Fruit fly (Drosophila melanogaster) whole organism, embryonic: ENCODE measurements around the gene CG5246.

ENCODE experiments used
- Atf3 ChIP-seq: fragments of 200-800 bp; sonication (Bioruptor generic); optimal IDR thresholded peaks from 3 replicates; lab custom pipeline; 2016; ENCODE audit warnings: missing biosample characterization, missing genetic modification characterization
- CG10565 ChIP-seq: fragments of 200-800 bp; sonication (Bioruptor generic); optimal IDR thresholded peaks from 3 replicates; lab custom pipeline; 2016; ENCODE audit warnings: missing biosample characterization, mild to moderate bottlenecking, missing genetic modification characterization
- CG10959 ChIP-seq: fragments of 200-800 bp; sonication (Bioruptor generic); IDR thresholded peaks from 2 replicates; pipeline ENCODE4 v1.3.6; 2022; ENCODE audit warnings: missing biosample characterization, missing genetic modification characterization
- CG11504 ChIP-seq: fragments of 200-800 bp; sonication (Bioruptor generic); optimal IDR thresholded peaks from 3 replicates; lab custom pipeline; 2019; ENCODE audit warnings: missing biosample characterization, mild to moderate bottlenecking, missing genetic modification characterization, moderate library complexity
- CG13287 ChIP-seq: fragments of 200-800 bp; sonication (Bioruptor generic); IDR thresholded peaks from 2 replicates; pipeline ENCODE4 v1.3.6; 2022; ENCODE audit warnings: missing biosample characterization, missing genetic modification characterization; ENCODE audit not compliant: partially characterized antibody
- CG13775 ChIP-seq: fragments of 200-800 bp; sonication (Bioruptor generic); optimal IDR thresholded peaks from 3 replicates; lab custom pipeline; 2017; ENCODE audit warnings: missing biosample characterization, mild to moderate bottlenecking, missing genetic modification characterization
- CG15011 ChIP-seq: fragments of 200-800 bp; sonication (Bioruptor generic); optimal IDR thresholded peaks from 3 replicates; lab custom pipeline; 2018; ENCODE audit warnings: missing biosample characterization, mild to moderate bottlenecking, missing genetic modification characterization
- CG15073 ChIP-seq: fragments of 200-800 bp; sonication (Bioruptor generic); optimal IDR thresholded peaks from 2 replicates; lab custom pipeline; 2016; ENCODE audit warnings: missing biosample characterization, missing genetic modification characterization
- CG15696 ChIP-seq: fragments of 200-800 bp; sonication (Bioruptor generic); optimal IDR thresholded peaks from 2 replicates; lab custom pipeline; 2019; ENCODE audit warnings: missing biosample characterization, mild to moderate bottlenecking, missing genetic modification characterization, moderate library complexity
- CG17568 ChIP-seq: fragments of 200-800 bp; sonication (Bioruptor generic); optimal IDR thresholded peaks from 2 replicates; lab custom pipeline; 2018; ENCODE audit warnings: missing biosample characterization, mild to moderate bottlenecking, missing genetic modification characterization, moderate library complexity
- CG2875 ChIP-seq: fragments of 200-800 bp; sonication (Bioruptor generic); optimal IDR thresholded peaks from 2 replicates; lab custom pipeline; 2017; ENCODE audit warnings: missing biosample characterization, mild to moderate bottlenecking, missing genetic modification characterization, missing genetic modification reagents
- CG34376 ChIP-seq: fragments of 200-800 bp; sonication (Bioruptor generic); optimal IDR thresholded peaks from 2 replicates; lab custom pipeline; 2018; ENCODE audit warnings: missing biosample characterization, mild to moderate bottlenecking, missing genetic modification characterization
- CG34422 ChIP-seq: fragments of 200-800 bp; sonication (Bioruptor generic); IDR thresholded peaks from 3 replicates; pipeline ENCODE4 v1.3.6; 2022; ENCODE audit warnings: missing biosample characterization, missing genetic modification characterization
- CG3847 ChIP-seq: fragments of 200-800 bp; sonication (Bioruptor generic); IDR thresholded peaks from 2 replicates; pipeline ENCODE4 v1.3.6; 2022; ENCODE audit warnings: missing biosample characterization, missing genetic modification characterization
- CG5245 ChIP-seq: fragments of 200-800 bp; sonication (Bioruptor generic); optimal IDR thresholded peaks from 3 replicates; lab custom pipeline; 2016; ENCODE audit warnings: missing biosample characterization, missing genetic modification characterization
- CG5953 ChIP-seq: fragments of 200-800 bp; sonication (Bioruptor generic); IDR thresholded peaks from 2 replicates; pipeline ENCODE4 v1.3.6; 2022; ENCODE audit warnings: missing biosample characterization, missing genetic modification characterization
- CG6254 ChIP-seq: fragments of 200-800 bp; sonication (Bioruptor generic); optimal IDR thresholded peaks from 3 replicates; lab custom pipeline; 2017; ENCODE audit warnings: mild to moderate bottlenecking, missing biosample characterization, missing genetic modification reagents, missing genetic modification characterization
- CG6813 ChIP-seq: fragments of 200-800 bp; sonication (Bioruptor generic); optimal IDR thresholded peaks from 2 replicates; lab custom pipeline; 2017; ENCODE audit warnings: missing biosample characterization, missing genetic modification characterization, mild to moderate bottlenecking, moderate library complexity, missing genetic modification reagents
- CG8281 ChIP-seq: fragments of 200-800 bp; sonication (Bioruptor generic); optimal IDR thresholded peaks from 2 replicates; lab custom pipeline; 2018; ENCODE audit warnings: missing biosample characterization, mild to moderate bottlenecking, missing genetic modification characterization, moderate library complexity
- CHES-1-like ChIP-seq: fragments of 200-800 bp; sonication (Bioruptor generic); optimal IDR thresholded peaks from 2 replicates; lab custom pipeline; 2016; ENCODE audit warnings: missing biosample characterization, missing genetic modification characterization
- Ets65A ChIP-seq: fragments of 200-800 bp; sonication (Bioruptor generic); peaks from one replicate; lab custom pipeline; 2016; ENCODE audit warnings: missing biosample characterization, missing genetic modification characterization
- HLH3B ChIP-seq: fragments of 200-800 bp; sonication (Bioruptor generic); IDR thresholded peaks from 2 replicates; pipeline ENCODE4 v1.3.6; 2022; ENCODE audit warnings: missing biosample characterization, missing genetic modification characterization
- Hr78 ChIP-seq, 2 experiments: fragments of 200-800 bp in 1 of 2; fragments of >200 bp in 1 of 2; sonication (Bioruptor generic) in 1 of 2; optimal IDR thresholded peaks; 2 replicates each; lab custom pipeline; 2017 to 2019; ENCODE audit warnings: missing biosample characterization in 2 of 2, missing genetic modification characterization in 2 of 2, mild to moderate bottlenecking in 1 of 2, moderate library complexity in 1 of 2
- NfI ChIP-seq: fragments of 200-800 bp; sonication (Bioruptor generic); optimal IDR thresholded peaks from 3 replicates; lab custom pipeline; 2018; ENCODE audit warnings: missing biosample characterization, mild to moderate bottlenecking, missing genetic modification characterization, moderate library complexity
- Oaz ChIP-seq: fragments of 200-800 bp; sonication (Bioruptor generic); IDR thresholded peaks from 2 replicates; pipeline ENCODE4 v1.3.6; 2022; ENCODE audit warnings: missing biosample characterization, missing genetic modification characterization
- Six4 ChIP-seq: fragments of 200-800 bp; sonication (Bioruptor generic); optimal IDR thresholded peaks from 2 replicates; lab custom pipeline; 2016; ENCODE audit warnings: missing biosample characterization, missing genetic modification characterization
- Sox100B ChIP-seq: fragments of 200-800 bp; sonication (Bioruptor generic); optimal IDR thresholded peaks from 3 replicates; lab custom pipeline; 2018; ENCODE audit warnings: missing biosample characterization, mild to moderate bottlenecking, missing genetic modification characterization
- Tbp ChIP-seq: fragments of >200 bp; optimal IDR thresholded peaks from 2 replicates; lab custom pipeline; 2018; ENCODE audit warnings: missing biosample characterization, missing genetic modification characterization
- az2 ChIP-seq: fragments of 200-800 bp; sonication (Bioruptor generic); optimal IDR thresholded peaks from 3 replicates; lab custom pipeline; 2016; ENCODE audit warnings: missing biosample characterization, missing genetic modification characterization
- chn ChIP-seq: fragments of 200-800 bp; sonication (Bioruptor generic); optimal IDR thresholded peaks from 2 replicates; lab custom pipeline; 2016; ENCODE audit warnings: missing biosample characterization, missing genetic modification characterization
- crp ChIP-seq, 2 experiments: fragments of 200-800 bp; sonication (Bioruptor generic); optimal IDR thresholded peaks; 2 replicates in 1 of 2; 3 replicates in 1 of 2; lab custom pipeline; 2017; ENCODE audit warnings: missing biosample characterization in 2 of 2, missing genetic modification characterization in 2 of 2, mild to moderate bottlenecking in 1 of 2, moderate library complexity in 1 of 2
- disco-r ChIP-seq: fragments of 200-800 bp; sonication (Bioruptor generic); optimal IDR thresholded peaks from 2 replicates; lab custom pipeline; 2016; ENCODE audit warnings: missing biosample characterization, missing genetic modification characterization
- fd102C ChIP-seq: fragments of 200-800 bp; sonication (Bioruptor generic); optimal IDR thresholded peaks from 2 replicates; lab custom pipeline; 2018; ENCODE audit warnings: missing biosample characterization, mild to moderate bottlenecking, missing genetic modification characterization, moderate library complexity
- gfzf ChIP-seq: fragments of 200-800 bp; sonication (Bioruptor generic); optimal IDR thresholded peaks from 2 replicates; lab custom pipeline; 2016; ENCODE audit warnings: missing biosample characterization, mild to moderate bottlenecking, missing genetic modification characterization, moderate library complexity
- grau ChIP-seq: fragments of 200-800 bp; optimal IDR thresholded peaks from 3 replicates; lab custom pipeline; 2019; ENCODE audit warnings: missing biosample characterization, mild to moderate bottlenecking, missing genetic modification characterization, moderate library complexity
- grn ChIP-seq: fragments of 200-800 bp; sonication (Bioruptor generic); optimal IDR thresholded peaks from 3 replicates; lab custom pipeline; 2017; ENCODE audit warnings: missing biosample characterization, missing genetic modification characterization
- klu ChIP-seq: fragments of 200-800 bp; sonication (Bioruptor generic); IDR thresholded peaks from 2 replicates; pipeline ENCODE4 v1.3.6; 2022; ENCODE audit warnings: missing biosample characterization, missing genetic modification characterization
- kni ChIP-seq: fragments of 200-800 bp; sonication (Bioruptor generic); optimal IDR thresholded peaks from 3 replicates; lab custom pipeline; 2017; ENCODE audit warnings: mild to moderate bottlenecking, missing biosample characterization, missing genetic modification reagents, missing genetic modification characterization
- lbe ChIP-seq: fragments of 200-800 bp; sonication (Bioruptor generic); optimal IDR thresholded peaks from 2 replicates; lab custom pipeline; 2016; ENCODE audit warnings: missing biosample characterization, mild to moderate bottlenecking, missing genetic modification characterization
- lilli ChIP-seq: fragments of 200-800 bp; sonication (Bioruptor generic); optimal IDR thresholded peaks from 3 replicates; lab custom pipeline; 2016; ENCODE audit warnings: missing biosample characterization, missing genetic modification characterization
- nerfin-1 ChIP-seq: fragments of 200-800 bp; sonication (Bioruptor generic); optimal IDR thresholded peaks from 3 replicates; lab custom pipeline; 2019; ENCODE audit warnings: missing biosample characterization, mild to moderate bottlenecking, missing genetic modification characterization, moderate library complexity
- otp ChIP-seq: fragments of 200-800 bp; sonication (Bioruptor generic); IDR thresholded peaks from 3 replicates; pipeline ENCODE4, ENCODE4 v1.3.6; 2022; ENCODE audit warnings: missing biosample characterization, missing genetic modification characterization
- psq ChIP-seq: fragments of 200-800 bp; sonication (Bioruptor generic); optimal IDR thresholded peaks from 2 replicates; lab custom pipeline; 2017; ENCODE audit warnings: missing biosample characterization, missing genetic modification characterization
- sd ChIP-seq: fragments of 200-800 bp; sonication (Bioruptor generic); optimal IDR thresholded peaks from 3 replicates; lab custom pipeline; 2018; ENCODE audit warnings: missing biosample characterization, mild to moderate bottlenecking, missing genetic modification characterization, moderate library complexity
- sens ChIP-seq: fragments of 200-800 bp; sonication (Bioruptor generic); peaks from one replicate; lab custom pipeline; 2016; ENCODE audit warnings: missing biosample characterization, missing genetic modification characterization
- seq ChIP-seq: fragments of 200-800 bp; sonication (Bioruptor generic); IDR thresholded peaks from 2 replicates; pipeline ENCODE4 v1.3.6; 2022; ENCODE audit warnings: missing biosample characterization, missing genetic modification characterization
- slbo ChIP-seq: fragments of 200-800 bp; sonication (Bioruptor generic); IDR thresholded peaks from 2 replicates; pipeline ENCODE4 v1.3.6; 2022; ENCODE audit warnings: missing biosample characterization, missing genetic modification characterization
- stwl ChIP-seq: fragments of 200-800 bp; sonication (Bioruptor generic); optimal IDR thresholded peaks from 3 replicates; lab custom pipeline; 2018; ENCODE audit warnings: missing biosample characterization, mild to moderate bottlenecking, missing genetic modification characterization, moderate library complexity
- tup ChIP-seq: fragments of 200-800 bp; sonication (Bioruptor generic); optimal IDR thresholded peaks from 2 replicates; lab custom pipeline; 2016; ENCODE audit warnings: missing biosample characterization, mild to moderate bottlenecking, missing genetic modification characterization, moderate library complexity
- wdn ChIP-seq: fragments of 200-800 bp; sonication (Bioruptor generic); IDR thresholded peaks from 2 replicates; pipeline ENCODE4 v1.3.6; 2022; ENCODE audit warnings: missing biosample characterization, missing genetic modification characterization
- wor ChIP-seq: fragments of 200-800 bp; sonication (Bioruptor generic); IDR thresholded peaks from 2 replicates; pipeline ENCODE4 v1.3.6; 2022; ENCODE audit warnings: missing biosample characterization, missing genetic modification characterization
- zen ChIP-seq: fragments of 200-800 bp; sonication (Bioruptor generic); optimal IDR thresholded peaks from 3 replicates; lab custom pipeline; 2018; ENCODE audit warnings: missing biosample characterization, mild to moderate bottlenecking, missing genetic modification characterization, moderate library complexity

CG5246 gene

dm6 chr3R:17115668-17116067 is 20.2 kb upstream of the CG5246 start (continued):
- no peak for TF ChIP-seq otp
- TF ChIP-seq CG13775 (GFP tag; lab: Kevin White, UChicago) = no peak
- no peak for TF ChIP-seq lilli
- TF ChIP-seq slbo (GFP tag; lab: Robert Waterston, UW) = no peak
- peak; percentile 32 for TF ChIP-seq sd (tag; lab: Kevin White, UChicago)
- TF ChIP-seq Six4 (GFP tag; lab: Kevin White, UChicago) = no peak
- TF ChIP-seq Sox100B = peak; percentile 37
- peak in 1 of 2 experiments; percentile 51 for TF ChIP-seq Hr78 (GFP tag; optimal IDR thresholded peaks at IDR 0.05; lab: Kevin White, UChicago)
- no peak for TF ChIP-seq NfI
- TF ChIP-seq CG10565 (GFP tag; lab: Kevin White, UChicago) = no peak
- no peak for TF ChIP-seq CG34422
- peak; percentile 84 for TF ChIP-seq CG8281
- TF ChIP-seq psq (GFP tag; lab: Kevin White, UChicago) = no peak
- TF ChIP-seq kni (GFP tag; lab: Kevin White, UChicago) = peak; percentile 62
- TF ChIP-seq grau (tag; lab: Kevin White, UChicago) = peak; percentile 8
- TF ChIP-seq Ets65A (GFP tag; lab: Kevin White, UChicago) = no peak
- TF ChIP-seq wor = no peak
- no peak for TF ChIP-seq Tbp (GFP tag; lab: Kevin White, UChicago)
- TF ChIP-seq klu (GFP tag; lab: Robert Waterston, UW) = no peak
- no peak for TF ChIP-seq stwl (tag; lab: Kevin White, UChicago)
- TF ChIP-seq seq (GFP tag; lab: Robert Waterston, UW) = no peak
- TF ChIP-seq CHES-1-like (GFP tag; lab: Kevin White, UChicago) = no peak
- TF ChIP-seq CG6254 = peak; percentile 30
- no peak for TF ChIP-seq zen
- TF ChIP-seq CG34376 (GFP tag; lab: Kevin White, UChicago) = peak; percentile 43
- TF ChIP-seq crp (GFP tag; optimal IDR thresholded peaks at IDR 0.05; lab: Kevin White, UChicago) = no peak
- no peak for TF ChIP-seq Oaz (GFP tag; lab: Robert Waterston, UW)
- no peak for TF ChIP-seq CG5245 (GFP tag; lab: Kevin White, UChicago)
- no peak for TF ChIP-seq CG13287 (GFP tag; lab: Robert Waterston, UW)
- TF ChIP-seq disco-r (GFP tag; lab: Kevin White, UChicago) = no peak
- TF ChIP-seq lbe (GFP tag; lab: Kevin White, UChicago) = peak; percentile 45
- TF ChIP-seq CG6813 (GFP tag; lab: Kevin White, UChicago) = peak; percentile 63
- TF ChIP-seq CG15696 = peak; percentile 50
- no peak for TF ChIP-seq az2 (GFP tag; lab: Kevin White, UChicago)
- no peak for TF ChIP-seq gfzf (GFP tag; lab: Kevin White, UChicago)
- TF ChIP-seq CG17568 (GFP tag; lab: Kevin White, UChicago) = peak; percentile 63
- TF ChIP-seq wdn = no peak
- peak; percentile 45 for TF ChIP-seq grn (GFP tag; lab: Kevin White, UChicago)
- no peak for TF ChIP-seq CG11504
- peak; percentile 34 for TF ChIP-seq CG15011
- no peak for TF ChIP-seq CG5953 (GFP tag; lab: Robert Waterston, UW)
- TF ChIP-seq nerfin-1 (tag; lab: Kevin White, UChicago) = peak; percentile 25
- no peak for TF ChIP-seq CG15073
- TF ChIP-seq CG2875 (GFP tag; lab: Kevin White, UChicago) = peak; percentile 37
- no peak for TF ChIP-seq tup (GFP tag; lab: Kevin White, UChicago)
- TF ChIP-seq chn (GFP tag; lab: Kevin White, UChicago) = no peak
- TF ChIP-seq fd102C (GFP tag; lab: Kevin White, UChicago) = no peak
- TF ChIP-seq CG3847 (GFP tag; lab: Robert Waterston, UW) = no peak
- TF ChIP-seq Atf3 = no peak
- TF ChIP-seq HLH3B (GFP tag; lab: Robert Waterston, UW) = no peak
- TF ChIP-seq CG10959 (GFP tag; lab: Robert Waterston, UW) = no peak
- peak; percentile 70 for TF ChIP-seq sens
